Fruit fly (Drosophila melanogaster) whole organism, embryonic: ENCODE results near the gene CG11791.

ENCODE experiments used
- Bteb2 ChIP-seq: fragments of 200-800 bp; sonication (Bioruptor generic); optimal IDR thresholded peaks from 2 replicates; lab custom pipeline; 2016; ENCODE audit warnings: missing biosample characterization, missing genetic modification characterization
- CG1024 ChIP-seq: fragments of 200-800 bp; sonication (Bioruptor generic); IDR thresholded peaks from 2 replicates; pipeline ENCODE4 v1.3.6; 2022; ENCODE audit warnings: missing biosample characterization, missing genetic modification characterization
- CG10979 ChIP-seq: fragments of 200-800 bp; sonication (Bioruptor generic); optimal IDR thresholded peaks from 2 replicates; lab custom pipeline; 2018; ENCODE audit warnings: missing biosample characterization, mild to moderate bottlenecking, missing genetic modification characterization, moderate library complexity
- CG11247 ChIP-seq: fragments of 200-800 bp; sonication (Bioruptor generic); IDR thresholded peaks from 2 replicates; pipeline ENCODE4 v1.3.6; 2022; ENCODE audit warnings: missing biosample characterization, missing genetic modification characterization
- CG12659 ChIP-seq: fragments of 200-800 bp; sonication (Bioruptor generic); optimal IDR thresholded peaks from 3 replicates; lab custom pipeline; 2017; ENCODE audit warnings: mild to moderate bottlenecking, missing biosample characterization, missing genetic modification reagents, missing genetic modification characterization
- CG12942 ChIP-seq: fragments of 200-800 bp; sonication (Bioruptor generic); optimal IDR thresholded peaks from 3 replicates; lab custom pipeline; 2016; ENCODE audit warnings: missing biosample characterization, missing genetic modification characterization
- CG1603 ChIP-seq: fragments of 200-800 bp; sonication (Bioruptor generic); optimal IDR thresholded peaks from 2 replicates; lab custom pipeline; 2019; ENCODE audit warnings: missing biosample characterization, mild to moderate bottlenecking, missing genetic modification characterization, moderate library complexity
- CG30020 ChIP-seq: fragments of 200-800 bp; optimal IDR thresholded peaks from 2 replicates; lab custom pipeline; 2019; ENCODE audit warnings: missing biosample characterization, mild to moderate bottlenecking, missing genetic modification characterization, moderate library complexity
- CG3281 ChIP-seq: fragments of 200-800 bp; sonication (Bioruptor generic); optimal IDR thresholded peaks from 3 replicates; lab custom pipeline; 2017; ENCODE audit warnings: missing biosample characterization, mild to moderate bottlenecking, missing genetic modification characterization
- CG3838 ChIP-seq: fragments of 200-800 bp; sonication (Bioruptor generic); optimal IDR thresholded peaks from 3 replicates; lab custom pipeline; 2016; ENCODE audit warnings: missing biosample characterization, missing genetic modification characterization
- CG4404 ChIP-seq: fragments of 200-800 bp; sonication (Bioruptor generic); IDR thresholded peaks from 2 replicates; pipeline ENCODE4 v1.3.6; 2022; ENCODE audit warnings: missing biosample characterization, missing genetic modification characterization
- CG4820 ChIP-seq: fragments of 200-800 bp; sonication (Bioruptor generic); optimal IDR thresholded peaks from 3 replicates; lab custom pipeline; 2016; ENCODE audit warnings: missing biosample characterization, missing genetic modification characterization
- CG7372 ChIP-seq: fragments of 200-800 bp; sonication (Bioruptor generic); IDR thresholded peaks from 2 replicates; pipeline ENCODE4 v1.3.6; 2022; ENCODE audit warnings: missing biosample characterization, missing genetic modification characterization
- CG8478 ChIP-seq: fragments of >200 bp; optimal IDR thresholded peaks from 2 replicates; lab custom pipeline; 2018
- CG9727 ChIP-seq: fragments of 200-800 bp; sonication (Bioruptor generic); optimal IDR thresholded peaks from 3 replicates; lab custom pipeline; 2017; ENCODE audit warnings: missing biosample characterization, mild to moderate bottlenecking, missing genetic modification characterization
- CG9876 ChIP-seq: fragments of 200-800 bp; sonication (Bioruptor generic); optimal IDR thresholded peaks from 2 replicates; lab custom pipeline; 2016; ENCODE audit warnings: missing biosample characterization, missing genetic modification characterization
- D ChIP-seq, 2 experiments: fragments of 200-800 bp in 1 of 2; fragments of >200 bp in 1 of 2; sonication (Bioruptor generic) in 1 of 2; optimal IDR thresholded peaks; 2 replicates in 1 of 2; 3 replicates in 1 of 2; lab custom pipeline; 2017; ENCODE audit warnings: mild to moderate bottlenecking in 1 of 2, missing biosample characterization in 1 of 2, missing genetic modification characterization in 1 of 2, missing genetic modification reagents in 1 of 2
- HLH54F ChIP-seq: fragments of 200-800 bp; sonication (Bioruptor generic); optimal IDR thresholded peaks from 3 replicates; lab custom pipeline; 2016; ENCODE audit warnings: missing biosample characterization, missing genetic modification characterization
- Lim3 ChIP-seq: fragments of 200-800 bp; sonication (Bioruptor generic); IDR thresholded peaks from 2 replicates; pipeline ENCODE4 v1.3.6; 2022; ENCODE audit warnings: missing biosample characterization, missing genetic modification characterization
- NFAT ChIP-seq: fragments of 200-800 bp; sonication (Bioruptor generic); IDR thresholded peaks from 2 replicates; pipeline ENCODE4 v1.3.6; 2022; ENCODE audit warnings: missing biosample characterization, missing genetic modification characterization
- Neu2 ChIP-seq: fragments of 200-800 bp; sonication (Bioruptor generic); optimal IDR thresholded peaks from 3 replicates; lab custom pipeline; 2016; ENCODE audit warnings: missing biosample characterization, missing genetic modification characterization, borderline replicate concordance
- Oaz ChIP-seq: fragments of 200-800 bp; sonication (Bioruptor generic); IDR thresholded peaks from 2 replicates; pipeline ENCODE4 v1.3.6; 2022; ENCODE audit warnings: missing biosample characterization, missing genetic modification characterization
- Ssrp ChIP-seq: fragments of 200-800 bp; sonication (Bioruptor generic); optimal IDR thresholded peaks from 2 replicates; lab custom pipeline; 2018; ENCODE audit warnings: missing biosample characterization, mild to moderate bottlenecking, missing genetic modification characterization, moderate library complexity
- Stat92E ChIP-seq, 3 experiments: fragments of >200 bp in 2 of 3; fragments of 200-800 bp in 1 of 3; sonication (Bioruptor generic) in 1 of 3; optimal IDR thresholded peaks; 2 replicates each; lab custom pipeline; 2017 to 2019; ENCODE audit warnings: missing biosample characterization in 3 of 3, missing genetic modification characterization in 3 of 3, mild to moderate bottlenecking in 1 of 3, moderate library complexity in 1 of 3
- ase ChIP-seq: fragments of 200-800 bp; sonication (Bioruptor generic); IDR thresholded peaks from 3 replicates; pipeline ENCODE4 v1.3.6; 2022; ENCODE audit warnings: missing biosample characterization, missing genetic modification characterization
- ash1 ChIP-seq: fragments of 200-800 bp; sonication (Bioruptor generic); optimal IDR thresholded peaks from 2 replicates; lab custom pipeline; 2018; ENCODE audit warnings: missing biosample characterization, mild to moderate bottlenecking, missing genetic modification characterization
- az2 ChIP-seq: fragments of 200-800 bp; sonication (Bioruptor generic); optimal IDR thresholded peaks from 3 replicates; lab custom pipeline; 2016; ENCODE audit warnings: missing biosample characterization, missing genetic modification characterization
- bsh ChIP-seq, 2 experiments: fragments of 200-800 bp; sonication (Bioruptor generic); optimal IDR thresholded peaks; 2 replicates each; lab custom pipeline; 2017 to 2018; ENCODE audit warnings: mild to moderate bottlenecking in 2 of 2, missing biosample characterization in 2 of 2, missing genetic modification characterization in 2 of 2, moderate library complexity in 1 of 2
- corto ChIP-seq: fragments of 200-800 bp; sonication (Bioruptor generic); optimal IDR thresholded peaks from 2 replicates; lab custom pipeline; 2016; ENCODE audit warnings: missing biosample characterization, mild to moderate bottlenecking, missing genetic modification characterization, moderate library complexity
- dmrt99B ChIP-seq: fragments of 200-800 bp; sonication (Bioruptor generic); optimal IDR thresholded peaks from 2 replicates; lab custom pipeline; 2018; ENCODE audit warnings: missing biosample characterization, mild to moderate bottlenecking, missing genetic modification characterization, moderate library complexity
- gt ChIP-seq: fragments of 200-800 bp; sonication (Bioruptor generic); IDR thresholded peaks from 2 replicates; pipeline ENCODE4 v1.3.6; 2022; ENCODE audit warnings: missing biosample characterization, missing genetic modification characterization
- hkb ChIP-seq, 2 experiments: fragments of 200-800 bp in 1 of 2; fragments of >200 bp in 1 of 2; sonication (Bioruptor generic) in 1 of 2; IDR thresholded peaks in 1 of 2; optimal IDR thresholded peaks in 1 of 2; 2 replicates each; pipeline versions ENCODE4 v1.3.6 to Lab custom; 2017 to 2022; ENCODE audit warnings: missing biosample characterization in 1 of 2, missing genetic modification characterization in 1 of 2
- jing ChIP-seq: fragments of 200-800 bp; sonication (Bioruptor generic); optimal IDR thresholded peaks from 2 replicates; lab custom pipeline; 2018; ENCODE audit warnings: missing biosample characterization, mild to moderate bottlenecking, missing genetic modification characterization
- jumu ChIP-seq: fragments of 200-800 bp; sonication (Bioruptor generic); optimal IDR thresholded peaks from 3 replicates; lab custom pipeline; 2016; ENCODE audit warnings: missing biosample characterization, missing genetic modification characterization
- ken ChIP-seq: fragments of 200-800 bp; sonication (Bioruptor generic); IDR thresholded peaks from 3 replicates; pipeline ENCODE4 v1.3.6; 2022; ENCODE audit warnings: missing biosample characterization, missing genetic modification characterization
- mirr ChIP-seq: fragments of 200-800 bp; sonication (Bioruptor generic); optimal IDR thresholded peaks from 3 replicates; lab custom pipeline; 2018; ENCODE audit warnings: missing biosample characterization, mild to moderate bottlenecking, missing genetic modification characterization
- p53 ChIP-seq: fragments of 200-800 bp; sonication (Bioruptor generic); optimal IDR thresholded peaks from 2 replicates; lab custom pipeline; 2016; ENCODE audit warnings: missing biosample characterization, missing genetic modification characterization
- pan ChIP-seq, 4 experiments: fragments of >200 bp in 3 of 4; fragments of 200-800 bp in 1 of 4; sonication (Bioruptor generic) in 1 of 4; optimal IDR thresholded peaks in 3 of 4; IDR thresholded peaks in 1 of 4; 2 replicates each; pipeline versions ENCODE4 v1.3.6 to Lab custom; 2017 to 2022; ENCODE audit warnings: missing biosample characterization in 2 of 4, missing genetic modification characterization in 2 of 4, mixed read lengths in 1 of 4
- pros ChIP-seq: fragments of 200-800 bp; sonication (Bioruptor generic); optimal IDR thresholded peaks from 3 replicates; lab custom pipeline; 2019; ENCODE audit warnings: missing biosample characterization, mild to moderate bottlenecking, missing genetic modification characterization, moderate library complexity
- pzg ChIP-seq: fragments of 200-800 bp; sonication (Bioruptor generic); optimal IDR thresholded peaks from 3 replicates; lab custom pipeline; 2018; ENCODE audit warnings: missing biosample characterization, mild to moderate bottlenecking, missing genetic modification characterization, moderate library complexity
- salm ChIP-seq: fragments of 200-800 bp; sonication (Bioruptor generic); optimal IDR thresholded peaks from 2 replicates; lab custom pipeline; 2018; ENCODE audit warnings: missing biosample characterization, mild to moderate bottlenecking, missing genetic modification characterization
- scrt ChIP-seq: fragments of 200-800 bp; sonication (Bioruptor generic); optimal IDR thresholded peaks from 2 replicates; lab custom pipeline; 2018; ENCODE audit warnings: missing biosample characterization, mild to moderate bottlenecking, missing genetic modification characterization, moderate library complexity
- sob ChIP-seq: fragments of 200-800 bp; sonication (Bioruptor generic); IDR thresholded peaks from 2 replicates; pipeline ENCODE4 v1.3.6; 2022; ENCODE audit warnings: missing biosample characterization, missing genetic modification characterization
- tap ChIP-seq: fragments of 200-800 bp; optimal IDR thresholded peaks from 3 replicates; lab custom pipeline; 2019; ENCODE audit warnings: missing biosample characterization, mild to moderate bottlenecking, missing genetic modification characterization, moderate library complexity
- tin ChIP-seq: fragments of 200-800 bp; sonication (Bioruptor generic); optimal IDR thresholded peaks from 3 replicates; lab custom pipeline; 2016; ENCODE audit warnings: missing biosample characterization, missing genetic modification characterization
- toy ChIP-seq: fragments of 200-800 bp; sonication (Bioruptor generic); IDR thresholded peaks from 2 replicates; pipeline ENCODE4 v1.3.6; 2022; ENCODE audit warnings: missing biosample characterization, missing genetic modification characterization
- trh ChIP-seq: fragments of 200-800 bp; sonication (Bioruptor generic); optimal IDR thresholded peaks from 2 replicates; lab custom pipeline; 2016; ENCODE audit warnings: missing biosample characterization, missing genetic modification characterization
- unpg ChIP-seq: fragments of 200-800 bp; sonication (Bioruptor generic); optimal IDR thresholded peaks from 3 replicates; lab custom pipeline; 2018; ENCODE audit warnings: missing biosample characterization, mild to moderate bottlenecking, missing genetic modification characterization, moderate library complexity

Gene CG11791

DNA sequence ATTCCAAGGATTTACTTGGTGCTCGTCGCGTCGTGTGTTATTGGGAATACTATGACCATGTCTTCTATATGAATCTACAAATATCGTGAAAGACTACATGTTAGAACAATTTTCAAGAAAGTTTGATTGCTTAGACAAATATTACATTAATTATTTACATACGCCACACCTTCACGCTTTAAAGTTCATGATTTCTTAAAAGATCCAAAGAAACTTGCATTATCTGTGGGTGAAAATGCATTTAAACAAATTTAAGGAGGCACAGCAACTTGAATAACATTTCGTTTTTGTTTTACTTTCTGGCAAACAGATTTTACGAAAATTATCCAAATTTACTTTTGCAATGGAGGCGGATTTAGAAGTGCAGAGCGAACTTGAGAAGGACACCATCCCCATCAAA lies 12.8 kb upstream of the CG11791 start, which contains the start of gene CG31115:
CG31115 (plus strand) TSS at position 301 of the 400 bp plus-strand sequence.
- TF ChIP-seq sob (GFP tag; lab: Robert Waterston, UW) = no peak
- no peak for TF ChIP-seq Ssrp (tag; lab: Kevin White, UChicago)
- TF ChIP-seq, all 482 proteins: peak for 0

dm6 chr3R:25039028-25039476 lies 10.4 kb upstream of the CG11791 start, which contains the start of the genes Ythdf and bai:
TSS of gene Ythdf (minus strand) at chr3R:25039249.
TSS of gene bai (plus strand) at chr3R:25039374.
- TF ChIP-seq jumu (GFP tag; lab: Kevin White, UChicago) = peak; percentile 30
- no peak for TF ChIP-seq CG4404 (GFP tag; lab: Robert Waterston, UW)
- TF ChIP-seq CG4820 (GFP tag; lab: Kevin White, UChicago) = no peak
- TF ChIP-seq CG3838 (GFP tag; lab: Kevin White, UChicago) = no peak
- no peak for TF ChIP-seq Neu2 (GFP tag; lab: Kevin White, UChicago)
- no peak for TF ChIP-seq dmrt99B (tag; lab: Kevin White, UChicago)
- no peak for TF ChIP-seq Lim3 (GFP tag; lab: Robert Waterston, UW)
- TF ChIP-seq CG11247 (GFP tag; lab: Robert Waterston, UW) = no peak
- TF ChIP-seq pros (GFP tag; lab: Kevin White, UChicago) = no peak
- TF ChIP-seq CG12942 (GFP tag; lab: Kevin White, UChicago) = peak; percentile 34
- TF ChIP-seq bsh (GFP tag; optimal IDR thresholded peaks at IDR 0.05; lab: Kevin White, UChicago) = no peak
- peak; percentile 14 for TF ChIP-seq tin (GFP tag; lab: Kevin White, UChicago)
- TF ChIP-seq CG30020 (tag; lab: Kevin White, UChicago) = peak; percentile 60
- peak; percentile 53 for TF ChIP-seq HLH54F (GFP tag; lab: Kevin White, UChicago)
- no peak for TF ChIP-seq unpg (GFP tag; lab: Kevin White, UChicago)
- TF ChIP-seq scrt (GFP tag; lab: Kevin White, UChicago) = no peak
- TF ChIP-seq pan (optimal IDR thresholded peaks at IDR 0.05; lab: Kevin White, UChicago) = no peak
- no peak for TF ChIP-seq pan (GFP tag; optimal IDR thresholded peaks at IDR 0.05 in 1 of 2, IDR thresholded peaks at IDR 0.05 in 1 of 2)
- peak; percentile 15 for TF ChIP-seq az2
- TF ChIP-seq pzg (GFP tag; lab: Kevin White, UChicago) = peak; percentile 84
- TF ChIP-seq CG1603 (tag; lab: Kevin White, UChicago) = no peak
- no peak for TF ChIP-seq gt (GFP tag; lab: Robert Waterston, UW)
- no peak for TF ChIP-seq ase (GFP tag; lab: Robert Waterston, UW)
- TF ChIP-seq trh = no peak
- TF ChIP-seq D (optimal IDR thresholded peaks at IDR 0.05; lab: Kevin White, UChicago) = no peak
- TF ChIP-seq D (GFP tag; optimal IDR thresholded peaks at IDR 0.05; lab: Kevin White, UChicago) = no peak
- peak; percentile 75 for TF ChIP-seq CG12659
- no peak for TF ChIP-seq toy (GFP tag; lab: Robert Waterston, UW)
- TF ChIP-seq jing = no peak
- TF ChIP-seq ken (GFP tag; lab: Robert Waterston, UW) = peak; percentile 52; the same call in 2 of the 3 replicates
- TF ChIP-seq corto (GFP tag; lab: Kevin White, UChicago) = no peak
- no peak for TF ChIP-seq salm (tag; lab: Kevin White, UChicago)
- TF ChIP-seq Stat92E (GFP tag; optimal IDR thresholded peaks at IDR 0.05; lab: Kevin White, UChicago) = no peak
- no peak for TF ChIP-seq p53 (GFP tag; lab: Kevin White, UChicago)
- peak; percentile 53 for TF ChIP-seq Bteb2
- TF ChIP-seq CG8478 (lab: Kevin White, UChicago) = peak; percentile 40
- TF ChIP-seq CG9727 = no peak
- peak; percentile 83 for TF ChIP-seq hkb (optimal IDR thresholded peaks at IDR 0.05; lab: Kevin White, UChicago)
- no peak for TF ChIP-seq hkb (GFP tag; IDR thresholded peaks at IDR 0.05; lab: Robert Waterston, UW)
- no peak for TF ChIP-seq CG1024 (GFP tag; lab: Robert Waterston, UW)
- TF ChIP-seq Oaz (GFP tag; lab: Robert Waterston, UW) = no peak
- TF ChIP-seq CG10979 = peak; percentile 1
- no peak for TF ChIP-seq mirr
- no peak for TF ChIP-seq ash1 (GFP tag; lab: Kevin White, UChicago)
- no peak for TF ChIP-seq tap (tag; lab: Kevin White, UChicago)
- no peak for TF ChIP-seq CG9876 (GFP tag; lab: Kevin White, UChicago)
- TF ChIP-seq CG7372 (GFP tag; lab: Robert Waterston, UW) = no peak
- peak; percentile 56 for TF ChIP-seq CG3281 (GFP tag; lab: Kevin White, UChicago)
- no peak; the same call in 1 of the 2 replicates for TF ChIP-seq NFAT (GFP tag; lab: Robert Waterston, UW)
